Worm (Caenorhabditis elegans): ENCODE data around the gene W02H5.19.

Gene W02H5.19

DNA sequence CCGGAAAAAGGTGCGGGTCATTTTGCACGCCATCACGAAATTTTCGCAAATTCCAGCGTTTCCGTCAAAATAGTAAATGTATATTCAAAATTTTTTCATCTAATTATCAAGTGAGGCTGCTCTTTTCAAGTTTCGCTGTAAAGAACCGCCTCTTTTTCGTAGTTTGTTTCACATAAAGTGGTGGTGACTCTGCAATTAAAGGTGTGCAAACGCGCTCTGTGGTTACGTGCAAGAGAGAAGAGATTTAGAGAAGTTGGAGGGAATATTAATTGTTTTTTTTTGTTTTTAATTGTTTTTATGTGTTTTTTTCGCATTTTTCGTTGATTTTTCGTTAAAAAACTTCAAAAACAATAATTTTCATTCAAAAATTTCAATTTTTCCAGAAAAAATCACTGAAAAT lies 33.9 kb downstream of the W02H5.19 start, which contains the start of gene W02G9.3 (continued):
- TF ChIP-seq ceh-8 (GFP tag; optimal IDR thresholded peaks at IDR 0.05), result peak; percentile 33
- no peak for TF ChIP-seq mef-2 (tag; optimal IDR thresholded peaks at IDR 0.05)
- peak; percentile 18 for TF ChIP-seq elt-2 (tag; optimal IDR thresholded peaks at IDR 0.05)
- no peak for TF ChIP-seq unc-30 (tag; optimal IDR thresholded peaks at IDR 0.05)
- no peak for TF ChIP-seq aha-1 (tag; optimal IDR thresholded peaks at IDR 0.05)
- peak; percentile 82 for TF ChIP-seq lin-13 (GFP tag; optimal IDR thresholded peaks at IDR 0.05)
- TF ChIP-seq xbp-1 (tag; optimal IDR thresholded peaks at IDR 0.05), result peak; percentile 78
- peak; percentile 40 for TF ChIP-seq ztf-4 (tag; optimal IDR thresholded peaks at IDR 0.05)
- peak; percentile 83 for TF ChIP-seq fkh-8 (tag; optimal IDR thresholded peaks at IDR 0.05)
- TF ChIP-seq efl-1 (optimal IDR thresholded peaks at IDR 0.05), result peak; percentile 86 to 94
- peak; percentile 90 to 99 for TF ChIP-seq efl-1 (GFP tag; optimal IDR thresholded peaks at IDR 0.05 in 1 of 2)
- TF ChIP-seq sox-4 (tag; optimal IDR thresholded peaks at IDR 0.05), result peak; percentile 56
- TF ChIP-seq snpc-4 (tag; optimal IDR thresholded peaks at IDR 0.05), result peak; percentile 17
- peak; percentile 55 for TF ChIP-seq nhr-237 (tag; optimal IDR thresholded peaks at IDR 0.05)
- peak; percentile 74 for TF ChIP-seq pax-3 (tag; optimal IDR thresholded peaks at IDR 0.05)
- TF ChIP-seq nhr-71 (tag; optimal IDR thresholded peaks at IDR 0.05), result peak; percentile 92
- peak; percentile 66 for TF ChIP-seq unc-86 (tag; optimal IDR thresholded peaks at IDR 0.05)
- peak; percentile 89 for TF ChIP-seq nhr-85 (tag)
- no peak for TF ChIP-seq unc-62 (GFP tag; optimal IDR thresholded peaks at IDR 0.05)
- TF ChIP-seq mab-9 (GFP tag; IDR thresholded peaks at IDR 0.05), result no peak
- no peak for TF ChIP-seq nhr-28 (tag; optimal IDR thresholded peaks at IDR 0.05)
- peak; percentile 87 to 91 for TF ChIP-seq lsy-2 (tag; optimal IDR thresholded peaks at IDR 0.05)
- peak; percentile 87 to 95 for TF ChIP-seq lin-35 (GFP tag; optimal IDR thresholded peaks at IDR 0.05)
- peak; percentile 78 for TF ChIP-seq nhr-90 (tag; optimal IDR thresholded peaks at IDR 0.05; ENCODE audit: poor library complexity)
- TF ChIP-seq nhr-76 (tag; optimal IDR thresholded peaks at IDR 0.05), result no peak
- TF ChIP-seq ama-1 (optimal IDR thresholded peaks at IDR 0.05), result peak; percentile 43
- TF ChIP-seq fos-1 (tag; optimal IDR thresholded peaks at IDR 0.05), result peak; percentile 68
- peak; percentile 80 for TF ChIP-seq swsn-7 (tag; optimal IDR thresholded peaks at IDR 0.05)
- peak; percentile 69 for TF ChIP-seq irx-1 (tag; optimal IDR thresholded peaks at IDR 0.05)
- TF ChIP-seq isw-1 (GFP tag; IDR thresholded peaks at IDR 0.05), result peak; percentile 70
- no peak for TF ChIP-seq Y116A8C.19 (tag; optimal IDR thresholded peaks at IDR 0.05; ENCODE audit: borderline replicate concordance)
- no peak for TF ChIP-seq hlh-4 (tag; optimal IDR thresholded peaks at IDR 0.05)
- TF ChIP-seq tbx-2 (tag; optimal IDR thresholded peaks at IDR 0.05), result peak; percentile 78
- TF ChIP-seq sptf-1 (tag; optimal IDR thresholded peaks at IDR 0.05), result no peak
- no peak for TF ChIP-seq lir-3 (tag; optimal IDR thresholded peaks at IDR 0.05; ENCODE audit: poor library complexity)
- no peak for TF ChIP-seq grh-1 (GFP tag; IDR thresholded peaks at IDR 0.05)
- peak; percentile 45 for TF ChIP-seq F16B12.6 (tag; optimal IDR thresholded peaks at IDR 0.05)
- no peak for TF ChIP-seq C04F5.9 (tag; optimal IDR thresholded peaks at IDR 0.05)
- TF ChIP-seq egl-27 (tag; optimal IDR thresholded peaks at IDR 0.05), result no peak
- peak in 1 of 2 experiments; percentile 61 for TF ChIP-seq mdl-1 (tag; optimal IDR thresholded peaks at IDR 0.05)
- TF ChIP-seq egl-13 (tag; optimal IDR thresholded peaks at IDR 0.05), result peak; percentile 17
- TF ChIP-seq lin-15B (tag; optimal IDR thresholded peaks at IDR 0.05), result peak; percentile 78
- peak; percentile 80 for TF ChIP-seq blmp-1 (tag; optimal IDR thresholded peaks at IDR 0.05)
- TF ChIP-seq fkh-4 (tag; optimal IDR thresholded peaks at IDR 0.05; ENCODE audit: borderline replicate concordance), result peak; percentile 31
- TF ChIP-seq rnt-1 (tag; optimal IDR thresholded peaks at IDR 0.05), result peak; percentile 87
- peak; percentile 76 for TF ChIP-seq nhr-20 (tag; optimal IDR thresholded peaks at IDR 0.05)
- TF ChIP-seq ceh-82 (tag; optimal IDR thresholded peaks at IDR 0.05), result peak; percentile 66 to 89 (median 81)
- TF ChIP-seq jun-1 (tag; optimal IDR thresholded peaks at IDR 0.05), result peak; percentile 47
- TF ChIP-seq zip-4 (GFP tag; optimal IDR thresholded peaks at IDR 0.05), result no peak
- peak; percentile 69 for TF ChIP-seq nhr-77 (tag; optimal IDR thresholded peaks at IDR 0.05)
- peak in 1 of 2 experiments; percentile 40 for TF ChIP-seq ztf-11 (tag; optimal IDR thresholded peaks at IDR 0.05)
- TF ChIP-seq unc-98 (GFP tag; IDR thresholded peaks at IDR 0.05), result no peak
- TF ChIP-seq lin-39 (tag; optimal IDR thresholded peaks at IDR 0.05), result peak; percentile 80
- TF ChIP-seq skn-1 (tag; optimal IDR thresholded peaks at IDR 0.05), result peak; percentile 88
